Worm (Caenorhabditis elegans) whole organism, L4 larva: Measurements from ENCODE around the gene sto-6.

Experiments used
- F10B5.3 ChIP-seq: sonication (generic microtip); optimal IDR thresholded peaks from 2 replicates; lab custom pipeline; 2016; ENCODE audit warnings: mild to moderate bottlenecking, missing genetic modification characterization, missing compliant biosample characterization
- F37D6.2 ChIP-seq: sonication (generic microtip); optimal IDR thresholded peaks from 2 replicates; lab custom pipeline; 2016; ENCODE audit warnings: mild to moderate bottlenecking, missing genetic modification characterization, missing compliant biosample characterization
- F44E2.7 ChIP-seq: fragments of 200-800 bp; sonication (Bioruptor generic); IDR thresholded peaks from 2 replicates; pipeline ENCODE4 v2.1.2; 2022; ENCODE audit warnings: missing genetic modification characterization, missing compliant biosample characterization
- F49E8.2 ChIP-seq: sonication (generic microtip); optimal IDR thresholded peaks from 2 replicates; lab custom pipeline; 2016; ENCODE audit warnings: missing compliant biosample characterization, mild to moderate bottlenecking, missing genetic modification characterization, borderline replicate concordance
- R02D3.7 ChIP-seq: fragments of 150-350 bp; sonication (generic microtip); optimal IDR thresholded peaks from 3 replicates; lab custom pipeline; 2014; ENCODE audit warnings: missing biosample characterization, missing genetic modification characterization
- Y105C5A.15 ChIP-seq: fragments of 200-800 bp; sonication (Bioruptor generic); IDR thresholded peaks from 2 replicates; pipeline ENCODE4 v1.3.6; 2022; ENCODE audit warnings: missing genetic modification characterization, missing compliant biosample characterization
- Y75B8A.6 ChIP-seq: fragments of 200-800 bp; sonication (Bioruptor generic); IDR thresholded peaks from 2 replicates; pipeline ENCODE4 v1.3.6; 2022; ENCODE audit warnings: missing genetic modification reagents, missing genetic modification characterization, missing compliant biosample characterization
- ZK546.5 ChIP-seq, 2 experiments: sonication (generic microtip); optimal IDR thresholded peaks; 2 replicates each; lab custom pipeline; 2017; ENCODE audit warnings: missing biosample characterization in 2 of 2, missing genetic modification characterization in 2 of 2
- aha-1 ChIP-seq: fragments of 150-350 bp; peaks from one replicate; lab custom pipeline; 2014; ENCODE audit warnings: missing biosample characterization, missing genetic modification characterization
- aly-2 ChIP-seq: sonication (generic microtip); optimal IDR thresholded peaks from 2 replicates; lab custom pipeline; 2018; ENCODE audit warnings: missing biosample characterization, missing genetic modification characterization
- ceh-20 ChIP-seq: fragments of 200-800 bp; sonication (Bioruptor generic); IDR thresholded peaks from 2 replicates; pipeline ENCODE4 v1.3.6; 2022; ENCODE audit warnings: missing genetic modification reagents, missing genetic modification characterization, missing compliant biosample characterization
- ceh-62 ChIP-seq: sonication (generic microtip); optimal IDR thresholded peaks from 2 replicates; lab custom pipeline; 2017; ENCODE audit warnings: missing biosample characterization, missing genetic modification characterization
- ceh-82 ChIP-seq: sonication (generic microtip); optimal IDR thresholded peaks from 2 replicates; lab custom pipeline; 2017; ENCODE audit warnings: missing biosample characterization, missing genetic modification characterization
- ces-1 ChIP-seq: fragments of 150-350 bp; sonication (generic microtip); optimal IDR thresholded peaks from 4 replicates; lab custom pipeline; 2014; ENCODE audit warnings: missing biosample characterization, missing genetic modification reagents, missing genetic modification characterization
- cey-2 ChIP-seq: sonication (generic microtip); optimal IDR thresholded peaks from 3 replicates; lab custom pipeline; 2017; ENCODE audit warnings: missing genetic modification characterization, mild to moderate bottlenecking, missing compliant biosample characterization, antibody characterized with exemption, borderline replicate concordance; ENCODE audit not compliant: insufficient read depth
- ctbp-1 ChIP-seq: fragments of 200-800 bp; sonication (Bioruptor generic); IDR thresholded peaks from 2 replicates; pipeline ENCODE4 v1.3.6; 2022; ENCODE audit warnings: missing genetic modification reagents, missing genetic modification characterization, missing compliant biosample characterization
- daf-19 ChIP-seq: fragments of 200-800 bp; sonication (Bioruptor generic); conservative IDR thresholded peaks from 2 replicates; pipeline ENCODE4 v1.3.6; 2022; ENCODE audit warnings: missing genetic modification characterization, missing compliant biosample characterization
- dmd-9 ChIP-seq: fragments of 200-800 bp; sonication (Bioruptor generic); IDR thresholded peaks from 2 replicates; pipeline ENCODE4 v1.3.6; 2022; ENCODE audit warnings: missing genetic modification reagents, missing genetic modification characterization, missing compliant biosample characterization
- dpl-1 ChIP-seq: fragments of 150-350 bp; optimal IDR thresholded peaks from 2 replicates; lab custom pipeline; 2014; ENCODE audit warnings: missing biosample characterization, missing genetic modification reagents, missing genetic modification characterization
- dve-1 ChIP-seq: sonication (generic microtip); optimal IDR thresholded peaks from 2 replicates; lab custom pipeline; 2017; ENCODE audit warnings: antibody characterized with exemption, mild to moderate bottlenecking, missing genetic modification characterization, missing compliant biosample characterization; ENCODE audit not compliant: insufficient read depth
- egl-43 ChIP-seq: fragments of 200-800 bp; sonication (Bioruptor generic); IDR thresholded peaks from 2 replicates; pipeline ENCODE4 v1.3.6; 2022; ENCODE audit warnings: missing genetic modification reagents, missing genetic modification characterization, missing compliant biosample characterization
- hlh-30 ChIP-seq: sonication (generic microtip); optimal IDR thresholded peaks from 2 replicates; lab custom pipeline; 2017; ENCODE audit warnings: antibody characterized with exemption, mild to moderate bottlenecking, missing genetic modification characterization, missing compliant biosample characterization; ENCODE audit not compliant: insufficient read depth
- jun-1 ChIP-seq: fragments of 150-350 bp; optimal IDR thresholded peaks from 2 replicates; lab custom pipeline; 2014; ENCODE audit warnings: missing biosample characterization, missing genetic modification reagents, missing genetic modification characterization
- lim-7 ChIP-seq: fragments of 200-800 bp; sonication (Bioruptor generic); IDR thresholded peaks from 2 replicates; pipeline ENCODE4 v1.3.6; 2022; ENCODE audit warnings: missing genetic modification characterization, missing compliant biosample characterization
- lir-3 ChIP-seq: sonication (generic microtip); optimal IDR thresholded peaks from 2 replicates; lab custom pipeline; 2016; ENCODE audit warnings: mild to moderate bottlenecking, missing genetic modification characterization, missing compliant biosample characterization
- lsy-2 ChIP-seq, 2 experiments: fragments of 150-350 bp in 1 of 2; sonication (generic microtip) in 1 of 2; optimal IDR thresholded peaks; 2 replicates each; lab custom pipeline; 2014 to 2017; ENCODE audit warnings: missing biosample characterization in 2 of 2, missing genetic modification characterization in 2 of 2
- madf-9 ChIP-seq: fragments of 200-800 bp; sonication (Bioruptor generic); conservative IDR thresholded peaks from 2 replicates; pipeline ENCODE4 v1.3.6; 2022; ENCODE audit warnings: missing genetic modification reagents, missing genetic modification characterization, missing compliant biosample characterization
- mdl-1 ChIP-seq, 2 experiments: fragments of 150-350 bp in 1 of 2; sonication (generic microtip) in 1 of 2; optimal IDR thresholded peaks; 2 replicates each; lab custom pipeline; 2014 to 2017; ENCODE audit warnings: missing biosample characterization in 2 of 2, missing genetic modification characterization in 2 of 2
- mdt-29 ChIP-seq: fragments of 200-800 bp; sonication (Bioruptor generic); IDR thresholded peaks from 2 replicates; pipeline ENCODE4 v1.3.6; 2022; ENCODE audit warnings: missing genetic modification reagents, missing genetic modification characterization, missing compliant biosample characterization
- mes-2 ChIP-seq: sonication (generic microtip); optimal IDR thresholded peaks from 2 replicates; lab custom pipeline; 2016; ENCODE audit warnings: missing genotype, mild to moderate bottlenecking, missing genetic modification characterization, missing compliant biosample characterization; ENCODE audit not compliant: poor library complexity, severe bottlenecking
- nhr-10 ChIP-seq: fragments of 150-350 bp; optimal IDR thresholded peaks from 2 replicates; lab custom pipeline; 2014; ENCODE audit warnings: missing biosample characterization, missing genetic modification characterization
- nhr-111 ChIP-seq: fragments of 200-800 bp; sonication (Bioruptor generic); optimal IDR thresholded peaks from 2 replicates; lab custom pipeline; 2018; ENCODE audit warnings: mild to moderate bottlenecking, missing genetic modification characterization, missing compliant biosample characterization
- nhr-237 ChIP-seq: sonication (generic microtip); optimal IDR thresholded peaks from 2 replicates; lab custom pipeline; 2017; ENCODE audit warnings: missing biosample characterization, missing genetic modification characterization
- nhr-28 ChIP-seq: fragments of 150-350 bp; optimal IDR thresholded peaks from 2 replicates; lab custom pipeline; 2014; ENCODE audit warnings: missing biosample characterization, missing genetic modification characterization
- nhr-41 ChIP-seq: fragments of 200-800 bp; sonication (Bioruptor generic); IDR thresholded peaks from 2 replicates; pipeline ENCODE4 v1.3.6; 2022; ENCODE audit warnings: missing genetic modification reagents, missing genetic modification characterization, missing compliant biosample characterization
- nhr-48 ChIP-seq: sonication (generic microtip); optimal IDR thresholded peaks from 2 replicates; lab custom pipeline; 2016; ENCODE audit warnings: mild to moderate bottlenecking, missing genetic modification characterization, missing compliant biosample characterization
- nhr-6 ChIP-seq: fragments of 150-350 bp; optimal IDR thresholded peaks from 2 replicates; lab custom pipeline; 2014; ENCODE audit warnings: missing biosample characterization, missing genetic modification characterization
- nhr-76 ChIP-seq: fragments of 150-350 bp; optimal IDR thresholded peaks from 2 replicates; lab custom pipeline; 2014; ENCODE audit warnings: missing biosample characterization, missing genetic modification characterization
- nhr-77 ChIP-seq: fragments of 150-350 bp; optimal IDR thresholded peaks from 2 replicates; lab custom pipeline; 2014; ENCODE audit warnings: missing biosample characterization, missing genetic modification characterization
- php-3 ChIP-seq: fragments of 200-800 bp; sonication (Bioruptor generic); IDR thresholded peaks from 2 replicates; pipeline ENCODE4 v1.3.6; 2022; ENCODE audit warnings: missing genetic modification reagents, missing genetic modification characterization, missing compliant biosample characterization
- pqm-1 ChIP-seq: sonication (generic microtip); optimal IDR thresholded peaks from 2 replicates; lab custom pipeline; 2017; ENCODE audit warnings: missing biosample characterization, missing genetic modification characterization
- rbr-2 ChIP-seq: sonication (generic microtip); optimal IDR thresholded peaks from 2 replicates; lab custom pipeline; 2016; ENCODE audit warnings: missing genotype, missing genetic modification characterization, missing compliant biosample characterization
- saeg-2 ChIP-seq: fragments of 200-800 bp; sonication (Bioruptor generic); IDR thresholded peaks from 2 replicates; pipeline ENCODE4 v1.3.6; 2022; ENCODE audit warnings: missing genetic modification reagents, missing genetic modification characterization, missing compliant biosample characterization
- set-16 ChIP-seq: fragments of 200-800 bp; sonication (Bioruptor generic); IDR thresholded peaks from 2 replicates; pipeline ENCODE4 v1.3.6; 2022; ENCODE audit warnings: missing genetic modification reagents, missing genetic modification characterization, missing compliant biosample characterization
- skn-1 ChIP-seq: fragments of 150-350 bp; optimal IDR thresholded peaks from 2 replicates; lab custom pipeline; 2014; ENCODE audit warnings: missing biosample characterization, missing genetic modification characterization
- snpc-1.2 ChIP-seq: fragments of 200-800 bp; sonication (Bioruptor generic); IDR thresholded peaks from 2 replicates; pipeline ENCODE4 v1.3.6; 2022; ENCODE audit warnings: missing genetic modification reagents, missing genetic modification characterization, missing compliant biosample characterization
- snpc-4 ChIP-seq: fragments of 150-350 bp; optimal IDR thresholded peaks from 2 replicates; lab custom pipeline; 2014; ENCODE audit warnings: missing biosample characterization, missing genetic modification characterization
- tra-1 ChIP-seq: fragments of 200-800 bp; sonication (Bioruptor generic); IDR thresholded peaks from 2 replicates; pipeline ENCODE4 v1.3.6; 2022; ENCODE audit warnings: missing genetic modification reagents, missing genetic modification characterization, missing compliant biosample characterization
- unc-62 ChIP-seq, 3 experiments: fragments of 150-350 bp in 1 of 3; sonication (generic microtip); optimal IDR thresholded peaks in 2 of 3; peaks in 1 of 3; 1 replicate in 1 of 3; 2 replicates in 2 of 3; lab custom pipeline; 2014 to 2017; ENCODE audit warnings: missing biosample characterization in 3 of 3, missing genetic modification characterization in 3 of 3, missing genetic modification reagents in 3 of 3, missing genotype in 1 of 3
- vab-7 ChIP-seq: fragments of 200-800 bp; sonication (Bioruptor generic); IDR thresholded peaks from 2 replicates; pipeline ENCODE4 v1.3.6; 2022; ENCODE audit warnings: missing genetic modification reagents, missing genetic modification characterization, missing compliant biosample characterization
- zag-1 ChIP-seq: fragments of 150-350 bp; optimal IDR thresholded peaks from 2 replicates; lab custom pipeline; 2014; ENCODE audit warnings: missing biosample characterization, missing genetic modification characterization
- ztf-11 ChIP-seq: fragments of 150-350 bp; optimal IDR thresholded peaks from 2 replicates; lab custom pipeline; 2014; ENCODE audit warnings: missing biosample characterization, missing genetic modification characterization

Gene sto-6

ce11 chrX:11656519-11657006, 24.4 kb downstream of the sto-6 start, which contains the start of gene T04F8.2 (continued):
- peak; percentile 84 for TF ChIP-seq mes-2 (tag; lab: Kevin White, UChicago)
- peak; percentile 74 for TF ChIP-seq nhr-77
- TF ChIP-seq unc-62 (GFP tag; optimal IDR thresholded peaks at IDR 0.05 in 1 of 2; lab: Kevin White, UChicago), result peak in 1 of 2 experiments; percentile 98
- TF ChIP-seq unc-62 (tag; optimal IDR thresholded peaks at IDR 0.05; lab: Kevin White, UChicago), result no peak
- no peak for TF ChIP-seq egl-43
- peak; percentile 22 to 34 for TF ChIP-seq mdl-1 (tag; optimal IDR thresholded peaks at IDR 0.05; lab: Kevin White, UChicago)
- TF ChIP-seq F10B5.3 (tag; lab: Kevin White, UChicago), result no peak
- no peak for TF ChIP-seq aly-2 (tag; lab: Kevin White, UChicago)
- no peak for TF ChIP-seq ces-1 (GFP tag; lab: Kevin White, UChicago)
- no peak for TF ChIP-seq vab-7 (GFP tag; lab: Robert Waterston, UW)
- peak; percentile 42 for TF ChIP-seq dpl-1 (GFP tag; lab: Kevin White, UChicago)
- no peak for TF ChIP-seq F37D6.2 (tag; lab: Kevin White, UChicago)
- TF ChIP-seq Y105C5A.15 (GFP tag; lab: Robert Waterston, UW), result no peak
- no peak for TF ChIP-seq nhr-76 (tag; lab: Kevin White, UChicago)
- TF ChIP-seq ztf-11, result no peak
- peak; percentile 79 for TF ChIP-seq hlh-30
- TF ChIP-seq php-3, result no peak
- peak; percentile 27 for TF ChIP-seq pqm-1 (tag; lab: Kevin White, UChicago)
- no peak for TF ChIP-seq saeg-2 (GFP tag; lab: Robert Waterston, UW)
- no peak for TF ChIP-seq nhr-237 (tag; lab: Kevin White, UChicago)
- no peak for TF ChIP-seq ceh-82
- TF ChIP-seq ctbp-1 (GFP tag; lab: Robert Waterston, UW), result no peak
- peak; percentile 56 for TF ChIP-seq nhr-6
- no peak for TF ChIP-seq dmd-9 (GFP tag; lab: Robert Waterston, UW)
- no peak for TF ChIP-seq jun-1 (tag; lab: Kevin White, UChicago)
- TF ChIP-seq Y75B8A.6 (GFP tag; lab: Robert Waterston, UW), result no peak
- TF ChIP-seq nhr-28, result peak; percentile 98
- peak; percentile 90 for TF ChIP-seq dve-1
- TF ChIP-seq tra-1 (GFP tag; lab: Robert Waterston, UW), result 0 out of 2 replicates have a peak, but pooled peaks have one; percentile 21
- no peak for TF ChIP-seq F44E2.7
- TF ChIP-seq ZK546.5 (tag; optimal IDR thresholded peaks at IDR 0.05; lab: Kevin White, UChicago), result no peak
- TF ChIP-seq R02D3.7 (tag; lab: Kevin White, UChicago), result no peak
- no peak for TF ChIP-seq lim-7 (GFP tag; lab: Robert Waterston, UW)
- no peak for TF ChIP-seq mdt-29 (GFP tag; lab: Robert Waterston, UW)
- TF ChIP-seq snpc-1.2, result no peak
- no peak for TF ChIP-seq set-16
- peak in 1 of 2 experiments; percentile 77 for TF ChIP-seq lsy-2 (tag; optimal IDR thresholded peaks at IDR 0.05; lab: Kevin White, UChicago)
- TF ChIP-seq nhr-111, result no peak
- no peak for TF ChIP-seq F49E8.2 (tag; lab: Kevin White, UChicago)
- no peak for TF ChIP-seq lir-3 (tag; lab: Kevin White, UChicago)
- TF ChIP-seq aha-1 (tag; lab: Kevin White, UChicago), result no peak
- no peak for TF ChIP-seq daf-19 (GFP tag; lab: Robert Waterston, UW)
- no peak for TF ChIP-seq madf-9
- peak; percentile 16 for TF ChIP-seq nhr-48 (tag; lab: Kevin White, UChicago)
- TF ChIP-seq nhr-10 (tag; lab: Kevin White, UChicago), result no peak
- no peak for TF ChIP-seq snpc-4 (tag; lab: Kevin White, UChicago)
- TF ChIP-seq skn-1, result no peak
- TF ChIP-seq rbr-2, result peak; percentile 48
- TF ChIP-seq ceh-62, result no peak
- no peak for TF ChIP-seq cey-2 (tag; lab: Kevin White, UChicago)
- peak; percentile 49; the same call in 1 of the 2 replicates for TF ChIP-seq ceh-20 (GFP tag; lab: Robert Waterston, UW)
- no peak for TF ChIP-seq zag-1 (tag; lab: Kevin White, UChicago)
- TF ChIP-seq nhr-41, result no peak
